Fruit fly (Drosophila melanogaster) whole organism, prepupa: Measurements from ENCODE around the gene dysc.
A peak's percentile ranks its signal among the peaks of the same experiment; 100 is the strongest.

Experiments
- Blimp-1 ChIP-seq: fragments of 200-800 bp; sonication (Bioruptor generic); optimal IDR thresholded peaks from 3 replicates; lab custom pipeline; 2017; ENCODE audit warnings: missing biosample characterization, missing genetic modification characterization, mild to moderate bottlenecking, moderate library complexity, missing genetic modification reagents
- CG10669 ChIP-seq: fragments of 200-800 bp; sonication (Bioruptor generic); optimal IDR thresholded peaks from 3 replicates; lab custom pipeline; 2018; ENCODE audit warnings: missing biosample characterization, mild to moderate bottlenecking, missing genetic modification characterization, moderate library complexity
- CG11294 ChIP-seq: fragments of 200-800 bp; sonication (Bioruptor generic); IDR thresholded peaks from 2 replicates; pipeline ENCODE4 v1.3.6; 2022; ENCODE audit warnings: missing biosample characterization, missing genetic modification characterization
- CG11762 ChIP-seq: fragments of 200-800 bp; sonication (Bioruptor generic); optimal IDR thresholded peaks from 3 replicates; lab custom pipeline; 2016; ENCODE audit warnings: missing biosample characterization, missing genetic modification characterization; ENCODE audit not compliant: insufficient read depth
- CG11902 ChIP-seq: fragments of 200-800 bp; sonication (Bioruptor generic); optimal IDR thresholded peaks from 3 replicates; lab custom pipeline; 2016; ENCODE audit warnings: missing biosample characterization, missing genetic modification characterization
- CG15336 ChIP-seq: fragments of 200-800 bp; sonication (Bioruptor generic); IDR thresholded peaks from 2 replicates; pipeline ENCODE4 v1.3.6; 2022; ENCODE audit warnings: missing biosample characterization, missing genetic modification characterization
- CG1621 ChIP-seq: fragments of 200-800 bp; sonication (Bioruptor generic); optimal IDR thresholded peaks from 3 replicates; lab custom pipeline; 2018; ENCODE audit warnings: missing biosample characterization, mild to moderate bottlenecking, missing genetic modification characterization
- CG16779 ChIP-seq: fragments of 200-800 bp; sonication (Bioruptor generic); optimal IDR thresholded peaks from 3 replicates; lab custom pipeline; 2017; ENCODE audit warnings: missing biosample characterization, mild to moderate bottlenecking, missing genetic modification characterization
- CG3032 ChIP-seq: fragments of 200-800 bp; optimal IDR thresholded peaks from 2 replicates; lab custom pipeline; 2019; ENCODE audit warnings: missing biosample characterization, mild to moderate bottlenecking, missing genetic modification characterization, moderate library complexity
- CG31627 ChIP-seq: fragments of 200-800 bp; sonication (Bioruptor generic); optimal IDR thresholded peaks from 3 replicates; lab custom pipeline; 2016; ENCODE audit warnings: missing biosample characterization, missing genetic modification characterization
- CG32006 ChIP-seq: fragments of 200-800 bp; sonication (Bioruptor generic); optimal IDR thresholded peaks from 3 replicates; lab custom pipeline; 2017; ENCODE audit warnings: missing biosample characterization, mild to moderate bottlenecking, missing genetic modification characterization
- CG34406 ChIP-seq: fragments of 200-800 bp; sonication (Bioruptor generic); optimal IDR thresholded peaks from 3 replicates; lab custom pipeline; 2016; ENCODE audit warnings: missing biosample characterization, missing genetic modification characterization
- CG3919 ChIP-seq: fragments of 200-800 bp; sonication (Bioruptor generic); optimal IDR thresholded peaks from 3 replicates; lab custom pipeline; 2016; ENCODE audit warnings: missing biosample characterization, missing genetic modification characterization
- CG6163 ChIP-seq: fragments of 200-800 bp; sonication (Bioruptor generic); IDR thresholded peaks from 3 replicates; pipeline ENCODE4 v1.3.6; 2022; ENCODE audit warnings: missing biosample characterization, missing genetic modification characterization
- CG6276 ChIP-seq: fragments of 200-800 bp; sonication (Bioruptor generic); optimal IDR thresholded peaks from 2 replicates; lab custom pipeline; 2017; ENCODE audit warnings: missing biosample characterization, mild to moderate bottlenecking, missing genetic modification characterization
- CG6792 ChIP-seq: fragments of 200-800 bp; sonication (Bioruptor generic); optimal IDR thresholded peaks from 3 replicates; lab custom pipeline; 2016; ENCODE audit warnings: missing biosample characterization, missing genetic modification characterization
- CG6808 ChIP-seq: fragments of 200-800 bp; sonication (Bioruptor generic); optimal IDR thresholded peaks from 3 replicates; lab custom pipeline; 2017; ENCODE audit warnings: missing biosample characterization, missing genetic modification characterization, mild to moderate bottlenecking, moderate library complexity, missing genetic modification reagents
- CG6854 ChIP-seq: fragments of 200-800 bp; sonication (Bioruptor generic); optimal IDR thresholded peaks from 2 replicates; lab custom pipeline; 2017; ENCODE audit warnings: missing biosample characterization, mild to moderate bottlenecking, missing genetic modification characterization
- CG7368 ChIP-seq: fragments of 200-800 bp; sonication (Bioruptor generic); optimal IDR thresholded peaks from 3 replicates; lab custom pipeline; 2016; ENCODE audit warnings: missing biosample characterization, missing genetic modification characterization
- CG8119 ChIP-seq: fragments of 200-800 bp; sonication (Bioruptor generic); IDR thresholded peaks from 3 replicates; pipeline ENCODE4 v1.3.6; 2022; ENCODE audit warnings: missing biosample characterization, missing genetic modification characterization
- CG8319 ChIP-seq: fragments of 200-800 bp; sonication (Bioruptor generic); optimal IDR thresholded peaks from 3 replicates; lab custom pipeline; 2016; ENCODE audit warnings: missing biosample characterization, missing genetic modification characterization
- CG8632 ChIP-seq: fragments of 200-800 bp; sonication (Bioruptor generic); optimal IDR thresholded peaks from 3 replicates; lab custom pipeline; 2016; ENCODE audit warnings: missing biosample characterization, missing genetic modification characterization
- Eip78C ChIP-seq: fragments of 200-800 bp; sonication (Bioruptor generic); peaks from one replicate; lab custom pipeline; 2016; ENCODE audit warnings: missing biosample characterization, missing genetic modification characterization
- Ets21C ChIP-seq: fragments of 200-800 bp; sonication (Bioruptor generic); optimal IDR thresholded peaks from 3 replicates; lab custom pipeline; 2016; ENCODE audit warnings: missing biosample characterization, missing genetic modification characterization
- Ets96B ChIP-seq: fragments of 200-800 bp; optimal IDR thresholded peaks from 2 replicates; lab custom pipeline; 2019; ENCODE audit warnings: missing biosample characterization, mild to moderate bottlenecking, missing genetic modification characterization, moderate library complexity
- Gug ChIP-seq: fragments of 200-800 bp; sonication (Bioruptor generic); IDR thresholded peaks from 2 replicates; pipeline ENCODE4 v1.3.6; 2022; ENCODE audit warnings: missing biosample characterization, missing genetic modification characterization
- Hr38 ChIP-seq: sonication (Bioruptor generic); optimal IDR thresholded peaks from 2 replicates; lab custom pipeline; 2016; ENCODE audit warnings: missing biosample characterization, missing genetic modification characterization
- Hr39 ChIP-seq: fragments of 200-800 bp; sonication (Bioruptor generic); optimal IDR thresholded peaks from 2 replicates; lab custom pipeline; 2016; ENCODE audit warnings: missing biosample characterization, missing genetic modification characterization
- Met ChIP-seq: fragments of 200-800 bp; sonication (Bioruptor generic); optimal IDR thresholded peaks from 3 replicates; lab custom pipeline; 2016; ENCODE audit warnings: missing biosample characterization, missing genetic modification characterization
- OdsH ChIP-seq: fragments of 200-800 bp; sonication (Bioruptor generic); optimal IDR thresholded peaks from 3 replicates; lab custom pipeline; 2016; ENCODE audit warnings: missing biosample characterization, missing genetic modification characterization
- Sox102F ChIP-seq: fragments of 200-800 bp; sonication (Bioruptor generic); optimal IDR thresholded peaks from 2 replicates; lab custom pipeline; 2016; ENCODE audit warnings: missing biosample characterization, mild to moderate bottlenecking, missing genetic modification characterization
- Sox14 ChIP-seq: fragments of 200-800 bp; sonication (Bioruptor generic); optimal IDR thresholded peaks from 3 replicates; lab custom pipeline; 2016; ENCODE audit warnings: missing biosample characterization, missing genetic modification characterization
- Sox15 ChIP-seq: fragments of 200-800 bp; sonication (Bioruptor generic); optimal IDR thresholded peaks from 3 replicates; lab custom pipeline; 2016; ENCODE audit warnings: missing biosample characterization, missing genetic modification characterization
- achi ChIP-seq: fragments of 200-800 bp; sonication (Bioruptor generic); optimal IDR thresholded peaks from 3 replicates; lab custom pipeline; 2016; ENCODE audit warnings: missing biosample characterization, missing genetic modification characterization
- acj6 ChIP-seq: fragments of 200-800 bp; sonication (Bioruptor generic); optimal IDR thresholded peaks from 3 replicates; lab custom pipeline; 2016; ENCODE audit warnings: missing biosample characterization, missing genetic modification characterization
- cyc ChIP-seq: fragments of 200-800 bp; sonication (Bioruptor generic); optimal IDR thresholded peaks from 3 replicates; lab custom pipeline; 2016; ENCODE audit warnings: missing biosample characterization, missing genetic modification characterization
- dac ChIP-seq: fragments of 200-800 bp; sonication (Bioruptor generic); optimal IDR thresholded peaks from 2 replicates; lab custom pipeline; 2017; ENCODE audit warnings: missing biosample characterization, mild to moderate bottlenecking, missing genetic modification characterization
- eg ChIP-seq: fragments of 200-800 bp; sonication (Bioruptor generic); IDR thresholded peaks from 3 replicates; pipeline ENCODE4 v1.3.6; 2022; ENCODE audit warnings: missing biosample characterization, missing genetic modification characterization
- esn ChIP-seq: fragments of 200-800 bp; sonication (Bioruptor generic); optimal IDR thresholded peaks from 2 replicates; lab custom pipeline; 2016; ENCODE audit warnings: missing biosample characterization, mild to moderate bottlenecking, missing genetic modification characterization, moderate library complexity
- fd85E ChIP-seq: fragments of 200-800 bp; sonication (Bioruptor generic); optimal IDR thresholded peaks from 3 replicates; lab custom pipeline; 2016; ENCODE audit warnings: missing biosample characterization, missing genetic modification characterization
- lz ChIP-seq: fragments of 200-800 bp; sonication (Bioruptor generic); optimal IDR thresholded peaks from 3 replicates; lab custom pipeline; 2016; ENCODE audit warnings: missing biosample characterization, missing genetic modification characterization
- net ChIP-seq: fragments of 200-800 bp; sonication (Bioruptor generic); optimal IDR thresholded peaks from 3 replicates; lab custom pipeline; 2016; ENCODE audit warnings: missing biosample characterization, missing genetic modification characterization
- pdm3 ChIP-seq: fragments of 200-800 bp; sonication (Bioruptor generic); optimal IDR thresholded peaks from 3 replicates; lab custom pipeline; 2016; ENCODE audit warnings: missing biosample characterization, missing genetic modification characterization
- salr ChIP-seq, 2 experiments: fragments of 200-800 bp; sonication (Bioruptor generic); optimal IDR thresholded peaks; 3 replicates each; lab custom pipeline; 2016 to 2018; ENCODE audit warnings: missing biosample characterization in 2 of 2, missing genetic modification characterization in 2 of 2, mild to moderate bottlenecking in 1 of 2
- spab ChIP-seq: fragments of 200-800 bp; sonication (Bioruptor generic); optimal IDR thresholded peaks from 2 replicates; lab custom pipeline; 2017; ENCODE audit warnings: missing biosample characterization, mild to moderate bottlenecking, missing genetic modification characterization, missing genetic modification reagents
- ss ChIP-seq, 2 experiments: fragments of 200-800 bp; sonication (Bioruptor generic); optimal IDR thresholded peaks; 2 replicates in 1 of 2; 3 replicates in 1 of 2; lab custom pipeline; 2017 to 2018; ENCODE audit warnings: mild to moderate bottlenecking in 2 of 2, missing biosample characterization in 2 of 2, missing genetic modification characterization in 2 of 2, moderate library complexity in 1 of 2
- svp ChIP-seq: fragments of 200-800 bp; sonication (Bioruptor generic); peaks from one replicate; lab custom pipeline; 2016; ENCODE audit warnings: missing biosample characterization, missing genetic modification characterization

dysc gene

DNA sequence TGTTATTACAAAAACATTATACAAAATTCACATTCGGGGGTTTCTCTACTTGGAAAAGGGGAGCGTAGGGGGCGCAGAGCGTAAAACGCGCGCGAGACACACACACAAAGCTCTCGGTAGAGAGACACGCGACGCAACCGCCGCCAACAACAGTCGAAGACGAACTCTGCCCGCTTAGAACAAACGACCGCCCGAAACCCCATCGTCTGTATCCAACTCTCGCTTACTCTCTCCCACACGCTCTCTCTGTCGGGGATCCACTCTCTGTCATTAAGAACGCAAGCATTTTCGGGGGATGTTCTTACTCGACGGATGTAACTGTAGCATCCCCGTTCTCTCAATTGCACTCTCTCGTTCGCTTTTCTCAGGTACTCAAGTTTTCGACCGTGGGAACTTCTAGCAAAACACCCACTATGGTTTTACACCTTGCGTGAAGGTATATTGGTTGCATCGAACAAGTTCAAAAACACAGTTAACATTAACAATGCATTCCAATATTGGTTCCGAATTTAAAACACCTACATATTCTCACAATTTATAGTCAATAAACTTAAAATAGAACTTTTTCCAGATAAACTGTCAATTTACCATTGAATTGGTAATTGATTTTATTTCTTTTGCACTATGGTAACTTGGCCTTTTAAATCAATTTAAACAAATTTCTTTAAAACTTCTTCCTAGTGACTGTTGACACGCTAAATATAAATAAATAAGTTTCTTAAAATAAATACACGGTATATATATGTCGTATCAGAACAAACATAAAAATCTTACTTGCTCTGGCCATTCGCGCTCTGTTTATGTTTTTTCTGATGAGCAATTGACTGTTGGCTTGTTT, 17.0 kb upstream of the dysc start (continued):
- TF ChIP-seq acj6 (GFP tag; lab: Kevin White, UChicago) (peak; percentile 71), CG31627 (peak; percentile 57), CG32006 (GFP tag; lab: Kevin White, UChicago) (peak; percentile 88), lz (peak; percentile 74), Hr38 (GFP tag; lab: Kevin White, UChicago) (no peak), Eip78C (GFP tag; lab: Kevin White, UChicago) (peak; percentile 85), esn (GFP tag; lab: Kevin White, UChicago) (peak; percentile 78), svp (peak; percentile 84), CG34406 (GFP tag; lab: Kevin White, UChicago) (peak; percentile 30), achi (GFP tag; lab: Kevin White, UChicago) (peak; percentile 74), Sox102F (GFP tag; lab: Kevin White, UChicago) (peak; percentile 74), Ets96B (tag; lab: Kevin White, UChicago) (peak; percentile 70), CG8319 (GFP tag; lab: Kevin White, UChicago) (peak; percentile 57), CG11902 (GFP tag; lab: Kevin White, UChicago) (no peak), fd85E (no peak), Hr39 (peak; percentile 68), eg (GFP tag; lab: Robert Waterston, UW) (peak; percentile 18; the same call in 2 of the 3 replicates), Sox15 (GFP tag; lab: Kevin White, UChicago) (peak; percentile 53), CG1621 (tag; lab: Kevin White, UChicago) (peak; percentile 12), pdm3 (GFP tag; lab: Kevin White, UChicago) (peak; percentile 78), OdsH (GFP tag; lab: Kevin White, UChicago) (peak; percentile 78), CG6854 (GFP tag; lab: Kevin White, UChicago) (peak; percentile 18), spab (GFP tag; lab: Kevin White, UChicago) (peak; percentile 50)

DNA sequence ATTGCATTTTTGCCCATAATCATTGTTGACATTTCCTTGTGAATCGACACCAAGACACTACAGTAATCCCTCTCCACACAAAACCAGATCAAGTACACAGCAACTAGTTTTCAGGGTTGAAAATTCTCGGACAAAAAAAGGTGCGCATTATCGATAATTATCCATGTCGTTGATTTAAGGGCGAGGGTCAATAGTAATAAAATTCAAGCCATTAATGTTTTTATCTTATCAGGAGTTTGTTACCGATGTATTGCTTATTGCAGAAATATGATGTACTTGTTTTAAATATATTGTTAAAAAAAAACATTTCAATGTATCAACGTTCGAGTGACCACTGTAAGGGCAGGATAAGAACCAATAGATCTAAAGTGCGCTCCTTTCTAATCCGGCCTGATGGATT, 15.7 kb upstream of the dysc start:
- TF ChIP-seq CG8119 (GFP tag; lab: Robert Waterston, UW) (no peak), CG6276 (GFP tag; lab: Kevin White, UChicago) (no peak), CG11762 (GFP tag; lab: Kevin White, UChicago) (no peak), CG7368 (GFP tag; lab: Kevin White, UChicago) (no peak), CG11294 (GFP tag; lab: Robert Waterston, UW) (no peak), Sox14 (GFP tag; lab: Kevin White, UChicago) (peak; percentile 3), CG15336 (GFP tag; lab: Robert Waterston, UW) (no peak; the same call in 1 of the 2 replicates), Ets96B (tag; lab: Kevin White, UChicago) (peak; percentile 33), eg (GFP tag; lab: Robert Waterston, UW) (peak; percentile 16; the same call in 1 of the 3 replicates), Blimp-1 (GFP tag; lab: Kevin White, UChicago) (no peak), net (GFP tag; lab: Kevin White, UChicago) (peak; percentile 13), pdm3 (GFP tag; lab: Kevin White, UChicago) (peak; percentile 31), Eip78C (GFP tag; lab: Kevin White, UChicago) (peak; percentile 49), Met (GFP tag; lab: Kevin White, UChicago) (peak; percentile 23), cyc (GFP tag; lab: Kevin White, UChicago) (no peak), CG8632 (GFP tag; lab: Kevin White, UChicago) (peak; percentile 12), spab (GFP tag; lab: Kevin White, UChicago) (no peak), CG3032 (tag; lab: Kevin White, UChicago) (peak; percentile 28), Ets21C (GFP tag; lab: Kevin White, UChicago) (no peak), CG3919 (GFP tag; lab: Kevin White, UChicago) (peak; percentile 14), CG32006 (GFP tag; lab: Kevin White, UChicago) (peak; percentile 41), CG6808 (peak; percentile 15), OdsH (GFP tag; lab: Kevin White, UChicago) (peak; percentile 21), Hr39 (peak; percentile 38), salr (GFP tag; optimal IDR thresholded peaks at IDR 0.05; lab: Kevin White, UChicago) (peak in 1 of 2 experiments; percentile 38), fd85E (no peak), ss (GFP tag; optimal IDR thresholded peaks at IDR 0.05; lab: Kevin White, UChicago) (peak in 1 of 2 experiments; percentile 15), CG10669 (peak; percentile 43), CG16779 (no peak), achi (GFP tag; lab: Kevin White, UChicago) (peak; percentile 47), Gug (GFP tag; lab: Robert Waterston, UW) (0 out of 2 replicates have a peak, but pooled peaks have one; percentile 18), esn (GFP tag; lab: Kevin White, UChicago) (peak; percentile 8), CG6792 (GFP tag; lab: Kevin White, UChicago) (peak; percentile 8), dac (GFP tag; lab: Kevin White, UChicago) (no peak), CG6163 (no peak), lz (peak; percentile 0)
